Worm (Caenorhabditis elegans): ENCODE results near the gene dep-1.

ce11 chrII:8982683-8983082 is 36.9 kb downstream of the dep-1 start, which contains the start of gene C18E9.7:
- no peak for TF ChIP-seq nhr-28 (tag; optimal IDR thresholded peaks at IDR 0.05)
- no peak for TF ChIP-seq mep-1 (tag; optimal IDR thresholded peaks at IDR 0.05)
- no peak for TF ChIP-seq nhr-12 (tag; optimal IDR thresholded peaks at IDR 0.05)
- no peak for TF ChIP-seq elt-1 (tag; optimal IDR thresholded peaks at IDR 0.05; ENCODE audit: borderline replicate concordance, insufficient read depth)
- no peak for TF ChIP-seq blmp-1 (tag; optimal IDR thresholded peaks at IDR 0.05)
- no peak for TF ChIP-seq bed-3 (GFP tag; optimal IDR thresholded peaks at IDR 0.05)
- TF ChIP-seq unc-39 (tag; optimal IDR thresholded peaks at IDR 0.05): no peak
- TF ChIP-seq nhr-76 (tag; optimal IDR thresholded peaks at IDR 0.05): no peak
- no peak for TF ChIP-seq unc-120 (tag; optimal IDR thresholded peaks at IDR 0.05; ENCODE audit: poor library complexity, severe bottlenecking)
- TF ChIP-seq nhr-237 (tag; optimal IDR thresholded peaks at IDR 0.05): no peak
- TF ChIP-seq ceh-83 (GFP tag; optimal IDR thresholded peaks at IDR 0.05): no peak
- no peak for TF ChIP-seq snpc-4 (tag; optimal IDR thresholded peaks at IDR 0.05)
- TF ChIP-seq hlh-1 (tag; optimal IDR thresholded peaks at IDR 0.05): no peak

All from whole organism, mixed stage, embryonic.